Worm (Caenorhabditis elegans): ENCODE data around the gene srz-97.

DNA sequence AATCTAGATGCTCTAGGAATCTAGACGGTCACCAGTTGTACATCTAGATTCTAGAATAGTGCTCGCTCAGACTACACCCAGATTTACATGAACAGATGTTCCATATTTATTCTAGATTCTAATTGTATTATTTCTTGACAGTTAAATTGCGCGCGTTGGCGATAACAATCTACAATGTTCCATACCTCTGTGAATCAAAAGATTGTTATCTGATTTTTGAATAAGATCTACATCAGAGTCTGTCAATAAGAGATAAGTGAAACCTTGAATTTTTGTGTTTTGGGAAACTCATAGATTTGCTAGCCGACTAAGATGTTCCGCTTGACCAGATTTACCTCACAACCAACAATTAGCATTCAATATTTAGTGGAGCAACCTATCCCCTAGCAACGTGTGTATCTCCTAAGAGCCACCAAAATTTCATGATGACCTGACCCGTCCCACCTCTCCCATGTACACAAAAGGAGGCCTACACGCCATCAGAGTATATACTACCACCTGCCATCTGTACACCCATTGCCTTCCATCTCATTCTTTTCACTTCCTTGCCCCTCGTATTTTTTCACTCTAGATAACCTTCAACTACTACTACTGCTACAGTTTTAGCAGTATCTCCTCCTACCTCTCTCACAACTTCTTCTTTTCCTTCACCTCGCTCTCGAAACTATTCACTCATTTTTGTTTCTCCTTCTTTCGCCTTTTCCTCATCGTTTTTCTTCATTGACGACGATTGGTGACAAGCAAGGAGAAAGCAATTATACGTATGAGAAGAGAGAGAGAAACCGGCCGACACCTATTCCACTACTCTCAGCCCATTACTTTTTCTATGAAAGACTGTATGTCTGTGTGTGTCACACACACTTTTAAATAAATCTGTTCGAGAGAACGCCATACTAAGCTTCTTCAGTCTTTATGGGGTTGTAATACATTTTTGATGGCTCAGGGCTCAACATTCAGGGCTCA lies 38.9 kb upstream of the srz-97 start:
- TF ChIP-seq nfya-1 (tag; optimal IDR thresholded peaks at IDR 0.05; ENCODE audit: borderline replicate concordance, insufficient read depth) (no peak), ama-1 (optimal IDR thresholded peaks at IDR 0.05) (no peak), ama-1 (GFP tag; optimal IDR thresholded peaks at IDR 0.05) (no peak), bed-1 (GFP tag; IDR thresholded peaks at IDR 0.05) (no peak), mxl-1 (tag; optimal IDR thresholded peaks at IDR 0.05) (no peak), hlh-12 (tag; optimal IDR thresholded peaks at IDR 0.05) (no peak), dpl-1 (GFP tag; optimal IDR thresholded peaks at IDR 0.05) (no peak), lin-54 (GFP tag; optimal IDR thresholded peaks at IDR 0.05) (no peak), athp-1 (tag; optimal IDR thresholded peaks at IDR 0.05) (no peak), hmg-1.2 (GFP tag; IDR thresholded peaks at IDR 0.05) (no peak), Y53G8AR.9 (GFP tag; conservative IDR thresholded peaks at IDR 0.05) (no peak), pha-4 (tag; optimal IDR thresholded peaks at IDR 0.05) (no peak), dox-1 (GFP tag; IDR thresholded peaks at IDR 0.05) (no peak), let-526 (GFP tag; IDR thresholded peaks at IDR 0.05) (no peak)
